Fruit fly (Drosophila melanogaster): Measurements from ENCODE around the gene CG4022.
A peak's percentile ranks its signal among the peaks of the same experiment; 100 is the strongest.

The CG4022 gene

dm6 chr3L:9402157-9402890, 8.3 kb downstream of the CG4022 start, which contains the start of gene eIF4E1:
eIF4E1 (minus strand) TSS chr3L:9402460.
- TF ChIP-seq lz (GFP tag; optimal IDR thresholded peaks at IDR 0.05) (peak; percentile 14), net (GFP tag; optimal IDR thresholded peaks at IDR 0.05) (no peak), Sox102F (GFP tag; optimal IDR thresholded peaks at IDR 0.05) (no peak), Eip78C (GFP tag) (peak; percentile 83), CG1621 (tag; optimal IDR thresholded peaks at IDR 0.05) (no peak), topi (GFP tag; optimal IDR thresholded peaks at IDR 0.05) (peak; percentile 8), CG11294 (GFP tag; IDR thresholded peaks at IDR 0.05) (no peak), esn (GFP tag; optimal IDR thresholded peaks at IDR 0.05) (no peak), CG6163 (GFP tag; IDR thresholded peaks at IDR 0.05) (0 out of 3 replicates have a peak, but pooled peaks have one; percentile 0), CG11902 (GFP tag; optimal IDR thresholded peaks at IDR 0.05) (no peak), Hr4 (GFP tag; optimal IDR thresholded peaks at IDR 0.05) (no peak), fkh (GFP tag; optimal IDR thresholded peaks at IDR 0.05) (no peak), CG31627 (GFP tag; optimal IDR thresholded peaks at IDR 0.05) (peak; percentile 9), achi (GFP tag; optimal IDR thresholded peaks at IDR 0.05) (no peak), acj6 (GFP tag; optimal IDR thresholded peaks at IDR 0.05) (no peak), CG15336 (GFP tag; IDR thresholded peaks at IDR 0.05) (no peak), pdm3 (GFP tag; optimal IDR thresholded peaks at IDR 0.05) (no peak)

dm6 chr3L:9401354-9402156, 9.1 kb downstream of the CG4022 start:
- TF ChIP-seq fkh (GFP tag; optimal IDR thresholded peaks at IDR 0.05) (peak; percentile 1), vri (GFP tag; optimal IDR thresholded peaks at IDR 0.05) (peak; percentile 67), CG9139 (GFP tag; optimal IDR thresholded peaks at IDR 0.05) (peak; percentile 13), achi (GFP tag; optimal IDR thresholded peaks at IDR 0.05) (no peak), CG10631 (GFP tag; optimal IDR thresholded peaks at IDR 0.05) (no peak), CG1621 (tag; optimal IDR thresholded peaks at IDR 0.05) (peak; percentile 30), ss (GFP tag; optimal IDR thresholded peaks at IDR 0.05) (peak; percentile 44 to 72), Hr38 (GFP tag; optimal IDR thresholded peaks at IDR 0.05) (no peak), Sox15 (GFP tag; optimal IDR thresholded peaks at IDR 0.05) (no peak), CG16779 (tag; optimal IDR thresholded peaks at IDR 0.05) (peak; percentile 15), CG11762 (GFP tag; optimal IDR thresholded peaks at IDR 0.05; ENCODE audit: insufficient read depth) (no peak), Ets21C (GFP tag; optimal IDR thresholded peaks at IDR 0.05) (no peak), CG6163 (GFP tag; IDR thresholded peaks at IDR 0.05) (peak; percentile 56; the same call in 2 of the 3 replicates), CG11294 (GFP tag; IDR thresholded peaks at IDR 0.05) (no peak)

- TF ChIP-seq CG15336 (GFP tag; IDR thresholded peaks at IDR 0.05) (peak; percentile 43; the same call in 1 of the 2 replicates), Sox14 (GFP tag; optimal IDR thresholded peaks at IDR 0.05) (no peak), CG31627 (GFP tag; optimal IDR thresholded peaks at IDR 0.05) (no peak), CG6854 (GFP tag; optimal IDR thresholded peaks at IDR 0.05) (no peak), pdm3 (GFP tag; optimal IDR thresholded peaks at IDR 0.05) (no peak), CG3032 (tag; optimal IDR thresholded peaks at IDR 0.05) (no peak), CG11294 (GFP tag; IDR thresholded peaks at IDR 0.05) (no peak), dsx (GFP tag; optimal IDR thresholded peaks at IDR 0.05; ENCODE audit: poor library complexity, severe bottlenecking) (no peak), ss (GFP tag; optimal IDR thresholded peaks at IDR 0.05) (no peak), OdsH (GFP tag; optimal IDR thresholded peaks at IDR 0.05) (no peak), CG1621 (tag; optimal IDR thresholded peaks at IDR 0.05) (peak; percentile 58), CG11902 (GFP tag; optimal IDR thresholded peaks at IDR 0.05) (no peak), salr (GFP tag; optimal IDR thresholded peaks at IDR 0.05) (no peak), CG6792 (GFP tag; optimal IDR thresholded peaks at IDR 0.05) (no peak), CG10631 (GFP tag; optimal IDR thresholded peaks at IDR 0.05) (no peak), CG6163 (GFP tag; IDR thresholded peaks at IDR 0.05) (0 out of 3 replicates have a peak, but pooled peaks have one; percentile 24), svp (GFP tag) (no peak), vri (GFP tag; optimal IDR thresholded peaks at IDR 0.05) (no peak), fd85E (GFP tag; optimal IDR thresholded peaks at IDR 0.05) (no peak)
These were observed 9.8 kb downstream of the CG4022 start for dm6 chr3L:9400697-9401353.
